Worm (Caenorhabditis elegans): Measurements from ENCODE around the gene M163.9.

Gene M163.9

DNA sequence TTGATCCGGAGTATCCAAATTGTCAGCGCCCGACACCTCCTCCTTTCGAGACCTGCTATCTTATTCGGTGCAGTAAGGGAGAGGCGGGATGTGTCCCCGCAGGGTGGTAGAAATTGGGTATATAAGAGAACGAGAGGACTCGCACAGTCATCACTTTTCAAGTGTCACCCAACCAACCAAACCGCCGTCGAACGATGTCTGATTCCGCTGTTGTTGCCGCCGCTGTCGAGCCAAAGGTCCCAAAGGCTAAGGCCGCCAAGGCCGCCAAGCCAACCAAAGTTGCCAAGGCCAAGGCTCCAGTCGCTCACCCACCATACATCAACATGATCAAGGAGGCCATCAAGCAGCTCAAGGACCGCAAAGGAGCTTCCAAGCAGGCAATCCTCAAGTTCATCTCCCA, 20.6 kb downstream of the M163.9 start, which contains the start of gene his-24 (continued):
- TF ChIP-seq ztf-6 (GFP tag; IDR thresholded peaks at IDR 0.05) (0 out of 2 replicates have a peak, but pooled peaks have one; percentile 43), ekl-4 (GFP tag; IDR thresholded peaks at IDR 0.05) (no peak; the same call in 1 of the 2 replicates), lag-1 (GFP tag; IDR thresholded peaks at IDR 0.05) (no peak), nfya-1 (tag; optimal IDR thresholded peaks at IDR 0.05; ENCODE audit: borderline replicate concordance, insufficient read depth) (no peak), nfyb-1 (GFP tag; IDR thresholded peaks at IDR 0.05) (peak; percentile 55; the same call in 1 of the 2 replicates), rec-8 (tag; optimal IDR thresholded peaks at IDR 0.05) (no peak), madf-8 (GFP tag; conservative IDR thresholded peaks at IDR 0.05) (no peak), let-526 (GFP tag; IDR thresholded peaks at IDR 0.05) (0 out of 2 replicates have a peak, but pooled peaks have one; percentile 11), Y56A3A.18 (GFP tag; IDR thresholded peaks at IDR 0.05) (no peak), snpc-1.1 (tag; optimal IDR thresholded peaks at IDR 0.05; ENCODE audit: insufficient read depth) (no peak), mxl-1 (tag; optimal IDR thresholded peaks at IDR 0.05) (no peak), F37B4.10 (GFP tag; IDR thresholded peaks at IDR 0.05) (no peak), let-607 (tag; optimal IDR thresholded peaks at IDR 0.05) (no peak), ztf-22 (GFP tag; optimal IDR thresholded peaks at IDR 0.05) (no peak), egl-44 (GFP tag; IDR thresholded peaks at IDR 0.05) (no peak), rpc-1 (optimal IDR thresholded peaks at IDR 0.05) (no peak), rpc-1 (tag; optimal IDR thresholded peaks at IDR 0.05) (no peak), sptf-2 (GFP tag; optimal IDR thresholded peaks at IDR 0.05) (no peak), tbp1 (GFP tag; optimal IDR thresholded peaks at IDR 0.05) (peak; percentile 67), lir-1 (GFP tag; conservative IDR thresholded peaks at IDR 0.05) (no peak), F39B2.1 (GFP tag; IDR thresholded peaks at IDR 0.05) (peak; percentile 99), bed-2 (GFP tag; IDR thresholded peaks at IDR 0.05) (no peak), unc-130 (GFP tag; optimal IDR thresholded peaks at IDR 0.05) (no peak), die-1 (tag; optimal IDR thresholded peaks at IDR 0.05) (no peak), lsl-1 (GFP tag; optimal IDR thresholded peaks at IDR 0.05) (no peak), dpff-1 (tag; optimal IDR thresholded peaks at IDR 0.05) (no peak), attf-3 (GFP tag; conservative IDR thresholded peaks at IDR 0.05) (no peak), nhr-179 (tag; optimal IDR thresholded peaks at IDR 0.05) (no peak), dpl-1 (GFP tag; optimal IDR thresholded peaks at IDR 0.05) (no peak), madf-3 (GFP tag; IDR thresholded peaks at IDR 0.05) (no peak), B0019.2 (GFP tag; conservative IDR thresholded peaks at IDR 0.05) (no peak), sdz-38 (tag; optimal IDR thresholded peaks at IDR 0.05) (no peak)

DNA sequence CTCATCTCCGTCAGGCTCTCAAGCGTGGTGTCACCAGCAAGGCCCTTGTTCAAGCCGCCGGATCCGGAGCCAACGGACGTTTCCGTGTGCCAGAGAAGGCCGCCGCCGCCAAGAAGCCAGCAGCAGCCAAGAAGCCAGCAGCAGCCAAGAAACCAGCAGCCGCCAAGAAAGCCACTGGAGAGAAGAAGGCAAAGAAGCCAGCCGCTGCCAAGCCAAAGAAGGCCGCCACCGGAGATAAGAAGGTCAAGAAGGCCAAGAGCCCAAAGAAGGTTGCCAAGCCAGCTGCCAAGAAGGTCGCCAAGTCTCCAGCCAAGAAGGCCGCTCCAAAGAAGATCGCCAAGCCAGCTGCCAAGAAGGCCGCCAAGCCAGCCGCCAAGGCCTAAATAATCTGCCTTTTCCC, 21.1 kb downstream of the M163.9 start:
- no peak for TF ChIP-seq dpl-1 (GFP tag; optimal IDR thresholded peaks at IDR 0.05)
- no peak for TF ChIP-seq ztf-22 (GFP tag; optimal IDR thresholded peaks at IDR 0.05)
- no peak for TF ChIP-seq Y56A3A.18 (GFP tag; IDR thresholded peaks at IDR 0.05)
- TF ChIP-seq chd-7 (tag; optimal IDR thresholded peaks at IDR 0.05) = no peak
- TF ChIP-seq lsy-27 (tag; optimal IDR thresholded peaks at IDR 0.05; ENCODE audit: borderline replicate concordance, insufficient read depth) = no peak
- no peak for TF ChIP-seq ztf-28 (GFP tag; IDR thresholded peaks at IDR 0.05)
- TF ChIP-seq aptf-3 (GFP tag; IDR thresholded peaks at IDR 0.05) = no peak
- peak; percentile 38 for TF ChIP-seq mcd-1 (GFP tag; IDR thresholded peaks at IDR 0.05)
- no peak for TF ChIP-seq hmg-20 (GFP tag; IDR thresholded peaks at IDR 0.05)
- no peak for TF ChIP-seq nfyb-1 (GFP tag; IDR thresholded peaks at IDR 0.05)
- TF ChIP-seq F55B11.4 (tag; optimal IDR thresholded peaks at IDR 0.05; ENCODE audit: borderline replicate concordance, insufficient read depth) = no peak
- TF ChIP-seq madf-8 (GFP tag; conservative IDR thresholded peaks at IDR 0.05) = no peak
- no peak for TF ChIP-seq mel-28 (tag; optimal IDR thresholded peaks at IDR 0.05; ENCODE audit: borderline replicate concordance)
- TF ChIP-seq hlh-26 (GFP tag; conservative IDR thresholded peaks at IDR 0.05) = no peak
- no peak for TF ChIP-seq xnd-1 (tag; optimal IDR thresholded peaks at IDR 0.05)
- TF ChIP-seq Y79H2A.3 (GFP tag; conservative IDR thresholded peaks at IDR 0.05) = no peak
- TF ChIP-seq tlf-1 (GFP tag; optimal IDR thresholded peaks at IDR 0.05) = no peak
- no peak for TF ChIP-seq madf-10 (tag; optimal IDR thresholded peaks at IDR 0.05)
- TF ChIP-seq nfya-2 (GFP tag; IDR thresholded peaks at IDR 0.05) = 0 out of 2 replicates have a peak, but pooled peaks have one; percentile 61
- TF ChIP-seq pbrm-1 (GFP tag; IDR thresholded peaks at IDR 0.05) = no peak
- peak; percentile 83 for TF ChIP-seq zfh-2 (GFP tag; conservative IDR thresholded peaks at IDR 0.05)
- TF ChIP-seq B0336.3 (GFP tag; IDR thresholded peaks at IDR 0.05) = no peak

Measured in whole organism, young adult.